Fruit fly (Drosophila melanogaster) whole organism, embryonic: ENCODE measurements around the gene CG13144.

Experiments
- Antp ChIP-seq: fragments of 200-800 bp; sonication (Bioruptor generic); optimal IDR thresholded peaks from 3 replicates; lab custom pipeline; 2016; ENCODE audit warnings: missing biosample characterization, missing genetic modification characterization
- CG12155 ChIP-seq: fragments of 200-800 bp; sonication (Bioruptor generic); optimal IDR thresholded peaks from 3 replicates; lab custom pipeline; 2016; ENCODE audit warnings: missing biosample characterization, missing genetic modification characterization
- CG13775 ChIP-seq: fragments of 200-800 bp; sonication (Bioruptor generic); optimal IDR thresholded peaks from 3 replicates; lab custom pipeline; 2017; ENCODE audit warnings: missing biosample characterization, mild to moderate bottlenecking, missing genetic modification characterization
- CG14965 ChIP-seq: fragments of 200-800 bp; sonication (Bioruptor generic); optimal IDR thresholded peaks from 2 replicates; lab custom pipeline; 2016; ENCODE audit warnings: missing biosample characterization, missing genetic modification characterization, borderline replicate concordance
- CG16779 ChIP-seq: fragments of 200-800 bp; sonication (Bioruptor generic); IDR thresholded peaks from 2 replicates; pipeline ENCODE4 v1.3.6; 2022; ENCODE audit warnings: missing biosample characterization, missing genetic modification characterization
- CG3163 ChIP-seq: fragments of 200-800 bp; sonication (Bioruptor generic); optimal IDR thresholded peaks from 3 replicates; lab custom pipeline; 2016; ENCODE audit warnings: missing biosample characterization, missing genetic modification characterization
- CG4820 ChIP-seq: fragments of 200-800 bp; sonication (Bioruptor generic); optimal IDR thresholded peaks from 3 replicates; lab custom pipeline; 2016; ENCODE audit warnings: missing biosample characterization, missing genetic modification characterization
- CG6175 ChIP-seq: fragments of 200-800 bp; sonication (Bioruptor generic); IDR thresholded peaks from 3 replicates; pipeline ENCODE4 v1.3.6; 2022; ENCODE audit warnings: missing biosample characterization, missing genetic modification characterization
- CG8388 ChIP-seq: fragments of 200-800 bp; sonication (Bioruptor generic); optimal IDR thresholded peaks from 2 replicates; lab custom pipeline; 2019; ENCODE audit warnings: missing biosample characterization, mild to moderate bottlenecking, missing genetic modification characterization, moderate library complexity
- CG9817 ChIP-seq: fragments of 200-800 bp; sonication (Bioruptor generic); optimal IDR thresholded peaks from 2 replicates; lab custom pipeline; 2018; ENCODE audit warnings: missing biosample characterization, mild to moderate bottlenecking, missing genetic modification characterization, moderate library complexity
- Drgx ChIP-seq: fragments of 200-800 bp; sonication (Bioruptor generic); IDR thresholded peaks from 2 replicates; pipeline ENCODE4 v1.3.6; 2022; ENCODE audit warnings: missing biosample characterization, missing genetic modification characterization
- Ets65A ChIP-seq: fragments of 200-800 bp; sonication (Bioruptor generic); peaks from one replicate; lab custom pipeline; 2016; ENCODE audit warnings: missing biosample characterization, missing genetic modification characterization
- Fer2 ChIP-seq: fragments of 200-800 bp; sonication (Bioruptor generic); optimal IDR thresholded peaks from 2 replicates; lab custom pipeline; 2018; ENCODE audit warnings: missing biosample characterization, mild to moderate bottlenecking, missing genetic modification characterization, moderate library complexity
- GATAe ChIP-seq: fragments of 200-800 bp; sonication (Bioruptor generic); conservative IDR thresholded peaks from 2 replicates; pipeline ENCODE4 v1.3.6; 2022; ENCODE audit warnings: missing biosample characterization, missing genetic modification characterization
- HLH3B ChIP-seq: fragments of 200-800 bp; sonication (Bioruptor generic); IDR thresholded peaks from 2 replicates; pipeline ENCODE4 v1.3.6; 2022; ENCODE audit warnings: missing biosample characterization, missing genetic modification characterization
- HLH4C ChIP-seq: fragments of 200-800 bp; sonication (Bioruptor generic); IDR thresholded peaks from 3 replicates; pipeline ENCODE4 v1.3.6; 2022; ENCODE audit warnings: missing biosample characterization, missing genetic modification characterization; ENCODE audit not compliant: partially characterized antibody
- HLH54F ChIP-seq: fragments of 200-800 bp; sonication (Bioruptor generic); optimal IDR thresholded peaks from 3 replicates; lab custom pipeline; 2016; ENCODE audit warnings: missing biosample characterization, missing genetic modification characterization
- Hr78 ChIP-seq, 2 experiments: fragments of 200-800 bp in 1 of 2; fragments of >200 bp in 1 of 2; sonication (Bioruptor generic) in 1 of 2; optimal IDR thresholded peaks; 2 replicates each; lab custom pipeline; 2017 to 2019; ENCODE audit warnings: missing biosample characterization in 2 of 2, missing genetic modification characterization in 2 of 2, mild to moderate bottlenecking in 1 of 2, moderate library complexity in 1 of 2
- Mes4 ChIP-seq: fragments of 200-800 bp; sonication (Bioruptor generic); optimal IDR thresholded peaks from 2 replicates; lab custom pipeline; 2016; ENCODE audit warnings: missing biosample characterization, missing genetic modification characterization
- Myb ChIP-seq: fragments of 200-800 bp; sonication (Bioruptor generic); optimal IDR thresholded peaks from 2 replicates; lab custom pipeline; 2016; ENCODE audit warnings: missing biosample characterization, missing genetic modification characterization
- Oaz ChIP-seq: fragments of 200-800 bp; sonication (Bioruptor generic); IDR thresholded peaks from 2 replicates; pipeline ENCODE4 v1.3.6; 2022; ENCODE audit warnings: missing biosample characterization, missing genetic modification characterization
- Optix ChIP-seq: fragments of 200-800 bp; sonication (Bioruptor generic); IDR thresholded peaks from 3 replicates; pipeline ENCODE4 v1.3.6; 2022; ENCODE audit warnings: missing biosample characterization, missing genetic modification characterization
- Pdp1 ChIP-seq, 2 experiments: fragments of 200-800 bp; sonication (Bioruptor generic); optimal IDR thresholded peaks; 3 replicates each; lab custom pipeline; 2016; ENCODE audit warnings: missing biosample characterization in 2 of 2, missing genetic modification characterization in 2 of 2, mild to moderate bottlenecking in 1 of 2, moderate library complexity in 1 of 2
- Poxn ChIP-seq: fragments of 200-800 bp; sonication (Bioruptor generic); IDR thresholded peaks from 2 replicates; pipeline ENCODE4 v1.3.6; 2022; ENCODE audit warnings: missing biosample characterization, missing genetic modification characterization
- Side ChIP-seq: fragments of 200-800 bp; sonication (Bioruptor generic); optimal IDR thresholded peaks from 2 replicates; lab custom pipeline; 2016; ENCODE audit warnings: missing biosample characterization, missing genetic modification characterization
- Ssrp ChIP-seq: fragments of 200-800 bp; sonication (Bioruptor generic); optimal IDR thresholded peaks from 2 replicates; lab custom pipeline; 2018; ENCODE audit warnings: missing biosample characterization, mild to moderate bottlenecking, missing genetic modification characterization, moderate library complexity
- Taf1 ChIP-seq: fragments of 200-800 bp; sonication (Bioruptor generic); IDR thresholded peaks from 2 replicates; pipeline ENCODE4 v1.3.6; 2022; ENCODE audit warnings: missing biosample characterization, missing genetic modification characterization
- YL-1 ChIP-seq: fragments of 200-800 bp; sonication (Bioruptor generic); optimal IDR thresholded peaks from 3 replicates; lab custom pipeline; 2017; ENCODE audit warnings: missing biosample characterization, mild to moderate bottlenecking, missing genetic modification characterization
- ac ChIP-seq: fragments of 200-800 bp; sonication (Bioruptor generic); optimal IDR thresholded peaks from 3 replicates; lab custom pipeline; 2017; ENCODE audit warnings: missing biosample characterization, mild to moderate bottlenecking, missing genetic modification characterization
- ash1 ChIP-seq: fragments of 200-800 bp; sonication (Bioruptor generic); optimal IDR thresholded peaks from 2 replicates; lab custom pipeline; 2018; ENCODE audit warnings: missing biosample characterization, mild to moderate bottlenecking, missing genetic modification characterization
- az2 ChIP-seq: fragments of 200-800 bp; sonication (Bioruptor generic); optimal IDR thresholded peaks from 3 replicates; lab custom pipeline; 2016; ENCODE audit warnings: missing biosample characterization, missing genetic modification characterization
- btn ChIP-seq: fragments of 200-800 bp; sonication (Bioruptor generic); optimal IDR thresholded peaks from 2 replicates; lab custom pipeline; 2016; ENCODE audit warnings: missing biosample characterization, missing genetic modification characterization
- chm ChIP-seq: fragments of 200-800 bp; sonication (Bioruptor generic); IDR thresholded peaks from 2 replicates; pipeline ENCODE4 v1.3.6; 2022; ENCODE audit warnings: missing biosample characterization, missing genetic modification characterization
- chn ChIP-seq: fragments of 200-800 bp; sonication (Bioruptor generic); optimal IDR thresholded peaks from 2 replicates; lab custom pipeline; 2016; ENCODE audit warnings: missing biosample characterization, missing genetic modification characterization
- da ChIP-seq: fragments of 200-800 bp; sonication (Bioruptor generic); optimal IDR thresholded peaks from 2 replicates; lab custom pipeline; 2016; ENCODE audit warnings: missing biosample characterization, missing genetic modification characterization
- dmrt99B ChIP-seq: fragments of 200-800 bp; sonication (Bioruptor generic); optimal IDR thresholded peaks from 2 replicates; lab custom pipeline; 2018; ENCODE audit warnings: missing biosample characterization, mild to moderate bottlenecking, missing genetic modification characterization, moderate library complexity
- eve ChIP-seq, 2 experiments: fragments of >200 bp; optimal IDR thresholded peaks; 2 replicates each; lab custom pipeline; 2017; ENCODE audit warnings: missing biosample characterization in 2 of 2, missing genetic modification characterization in 2 of 2
- fd102C ChIP-seq: fragments of 200-800 bp; sonication (Bioruptor generic); optimal IDR thresholded peaks from 2 replicates; lab custom pipeline; 2018; ENCODE audit warnings: missing biosample characterization, mild to moderate bottlenecking, missing genetic modification characterization, moderate library complexity
- fd3F ChIP-seq: fragments of 200-800 bp; sonication (Bioruptor generic); optimal IDR thresholded peaks from 2 replicates; lab custom pipeline; 2018; ENCODE audit warnings: missing biosample characterization, mild to moderate bottlenecking, missing genetic modification characterization, moderate library complexity
- fd96Cb ChIP-seq: fragments of 200-800 bp; sonication (Bioruptor generic); optimal IDR thresholded peaks from 2 replicates; lab custom pipeline; 2018; ENCODE audit warnings: missing biosample characterization, mild to moderate bottlenecking, missing genetic modification characterization, moderate library complexity
- ind ChIP-seq: fragments of 200-800 bp; sonication (Bioruptor generic); optimal IDR thresholded peaks from 3 replicates; lab custom pipeline; 2016; ENCODE audit warnings: missing biosample characterization, missing genetic modification characterization
- jumu ChIP-seq: fragments of 200-800 bp; sonication (Bioruptor generic); optimal IDR thresholded peaks from 3 replicates; lab custom pipeline; 2016; ENCODE audit warnings: missing biosample characterization, missing genetic modification characterization
- luna ChIP-seq: fragments of 200-800 bp; sonication (Bioruptor generic); optimal IDR thresholded peaks from 2 replicates; lab custom pipeline; 2016; ENCODE audit warnings: missing biosample characterization, missing genetic modification characterization
- pum ChIP-seq: fragments of 200-800 bp; sonication (Bioruptor generic); optimal IDR thresholded peaks from 2 replicates; lab custom pipeline; 2016; ENCODE audit warnings: missing biosample characterization, missing genetic modification characterization
- ranshi ChIP-seq: fragments of 200-800 bp; sonication (Bioruptor generic); IDR thresholded peaks from 2 replicates; pipeline ENCODE4 v1.3.6; 2022; ENCODE audit warnings: missing biosample characterization, missing genetic modification characterization
- ro ChIP-seq: fragments of 200-800 bp; sonication (Bioruptor generic); IDR thresholded peaks from 2 replicates; pipeline ENCODE4 v1.3.6; 2022; ENCODE audit warnings: missing biosample characterization, missing genetic modification characterization
- sd ChIP-seq: fragments of 200-800 bp; sonication (Bioruptor generic); optimal IDR thresholded peaks from 3 replicates; lab custom pipeline; 2018; ENCODE audit warnings: missing biosample characterization, mild to moderate bottlenecking, missing genetic modification characterization, moderate library complexity
- seq ChIP-seq: fragments of 200-800 bp; sonication (Bioruptor generic); IDR thresholded peaks from 2 replicates; pipeline ENCODE4 v1.3.6; 2022; ENCODE audit warnings: missing biosample characterization, missing genetic modification characterization
- tna ChIP-seq: fragments of 200-800 bp; sonication (Bioruptor generic); IDR thresholded peaks from 2 replicates; pipeline ENCODE4 v1.3.6; 2022; ENCODE audit warnings: missing biosample characterization, missing genetic modification characterization; ENCODE audit not compliant: partially characterized antibody
- wek ChIP-seq: fragments of 200-800 bp; sonication (Bioruptor generic); optimal IDR thresholded peaks from 3 replicates; lab custom pipeline; 2018; ENCODE audit warnings: missing biosample characterization, mild to moderate bottlenecking, missing genetic modification characterization, moderate library complexity

Gene CG13144

dm6 chr2L:10506557-10507252 is 15.5 kb upstream of the CG13144 start, which contains the start of the genes Myo31DF and CG6094 (continued):
- TF ChIP-seq CG6175 (GFP tag; lab: Robert Waterston, UW) (no peak), HLH3B (GFP tag; lab: Robert Waterston, UW) (no peak), luna (no peak), da (GFP tag; lab: Kevin White, UChicago) (peak; percentile 24), wek (GFP tag; lab: Kevin White, UChicago) (peak; percentile 19), chm (GFP tag; lab: Robert Waterston, UW) (peak; percentile 78), CG4820 (no peak), Poxn (GFP tag; lab: Robert Waterston, UW) (no peak), HLH54F (GFP tag; lab: Kevin White, UChicago) (peak; percentile 63), Drgx (GFP tag; lab: Robert Waterston, UW) (no peak), Myb (GFP tag; lab: Kevin White, UChicago) (peak; percentile 68), Mes4 (GFP tag; lab: Kevin White, UChicago) (peak; percentile 52), jumu (GFP tag; lab: Kevin White, UChicago) (peak; percentile 58), pum (peak; percentile 21), CG12155 (peak; percentile 50), Pdp1 (GFP tag; optimal IDR thresholded peaks at IDR 0.05; lab: Kevin White, UChicago) (peak in 1 of 2 experiments; percentile 94), Ets65A (GFP tag; lab: Kevin White, UChicago) (peak; percentile 85), CG14965 (GFP tag; lab: Kevin White, UChicago) (no peak), YL-1 (no peak), fd102C (GFP tag; lab: Kevin White, UChicago) (peak; percentile 40), ind (GFP tag; lab: Kevin White, UChicago) (no peak), dmrt99B (no peak), fd96Cb (tag; lab: Kevin White, UChicago) (no peak), ranshi (GFP tag; lab: Robert Waterston, UW) (peak; percentile 5; the same call in 1 of the 2 replicates), eve (GFP tag; optimal IDR thresholded peaks at IDR 0.05; lab: Kevin White, UChicago) (no peak), CG13775 (GFP tag; lab: Kevin White, UChicago) (no peak), ac (GFP tag; lab: Kevin White, UChicago) (no peak), btn (no peak), Fer2 (tag; lab: Kevin White, UChicago) (no peak), ro (GFP tag; lab: Robert Waterston, UW) (no peak), seq (GFP tag; lab: Robert Waterston, UW) (no peak), Side (GFP tag; lab: Kevin White, UChicago) (peak; percentile 51), GATAe (GFP tag; lab: Robert Waterston, UW) (no peak), Taf1 (GFP tag; lab: Robert Waterston, UW) (no peak), Hr78 (GFP tag; optimal IDR thresholded peaks at IDR 0.05; lab: Kevin White, UChicago) (no peak), CG8388 (GFP tag; lab: Kevin White, UChicago) (no peak), Antp (GFP tag; lab: Kevin White, UChicago) (peak; percentile 35), az2 (no peak), Ssrp (tag; lab: Kevin White, UChicago) (no peak), Optix (GFP tag; lab: Robert Waterston, UW) (0 out of 3 replicates have a peak, but pooled peaks have one; percentile 8), CG3163 (GFP tag; lab: Kevin White, UChicago) (peak; percentile 59), CG9817 (tag; lab: Kevin White, UChicago) (peak; percentile 13), sd (tag; lab: Kevin White, UChicago) (peak; percentile 65), HLH4C (GFP tag; lab: Robert Waterston, UW) (0 out of 3 replicates have a peak, but pooled peaks have one; percentile 10), CG16779 (GFP tag; lab: Robert Waterston, UW) (no peak), fd3F (no peak), chn (peak; percentile 23), Oaz (GFP tag; lab: Robert Waterston, UW) (no peak), ash1 (GFP tag; lab: Kevin White, UChicago) (peak; percentile 20), tna (GFP tag; lab: Robert Waterston, UW) (peak; percentile 55; the same call in 1 of the 2 replicates)
